Fruit fly (Drosophila melanogaster) whole organism, wandering third instar larva: ENCODE results near the gene CG1674.

ENCODE experiments used
- Abd-B ChIP-seq: fragments of >200 bp; optimal IDR thresholded peaks from 2 replicates; lab custom pipeline; 2017; ENCODE audit warnings: missing biosample characterization, missing genetic modification characterization
- CG32264 ChIP-seq: fragments of 200-800 bp; sonication (Bioruptor generic); optimal IDR thresholded peaks from 2 replicates; lab custom pipeline; 2016; ENCODE audit warnings: missing biosample characterization, missing genetic modification characterization
- CG9705 ChIP-seq: fragments of 200-800 bp; sonication (Bioruptor generic); optimal IDR thresholded peaks from 2 replicates; lab custom pipeline; 2018; ENCODE audit warnings: missing biosample characterization, mild to moderate bottlenecking, missing genetic modification characterization
- CrebA ChIP-seq: fragments of 200-800 bp; sonication (Bioruptor generic); optimal IDR thresholded peaks from 2 replicates; lab custom pipeline; 2016; ENCODE audit warnings: missing biosample characterization, mild to moderate bottlenecking, missing genetic modification characterization, borderline replicate concordance
- Dfd ChIP-seq: fragments of >200 bp; optimal IDR thresholded peaks from 2 replicates; lab custom pipeline; 2017; ENCODE audit warnings: missing biosample characterization, missing genetic modification characterization
- Dif ChIP-seq: fragments of 200-275, 200-300 bp; sonication (Bioruptor generic); optimal IDR thresholded peaks from 2 replicates; lab custom pipeline; 2018; ENCODE audit warnings: missing biosample characterization, missing genetic modification characterization; ENCODE audit not compliant: partially characterized antibody
- GATAd ChIP-seq: sonication (Bioruptor generic); optimal IDR thresholded peaks from 2 replicates; lab custom pipeline; 2016; ENCODE audit warnings: missing biosample characterization, missing genetic modification characterization
- HLH106 ChIP-seq: fragments of 200-800 bp; optimal IDR thresholded peaks from 3 replicates; lab custom pipeline; 2019; ENCODE audit warnings: missing biosample characterization, mild to moderate bottlenecking, missing genetic modification characterization, moderate library complexity
- Hnf4 ChIP-seq: fragments of 200-800 bp; sonication (Bioruptor generic); optimal IDR thresholded peaks from 2 replicates; lab custom pipeline; 2016; ENCODE audit warnings: missing biosample characterization, mild to moderate bottlenecking, missing genetic modification characterization
- Hr78 ChIP-seq: fragments of >200 bp; optimal IDR thresholded peaks from 2 replicates; lab custom pipeline; 2017; ENCODE audit warnings: missing biosample characterization, missing genetic modification characterization
- Mio ChIP-seq: sonication (Bioruptor generic); optimal IDR thresholded peaks from 2 replicates; lab custom pipeline; 2016; ENCODE audit warnings: missing biosample characterization, missing genetic modification characterization
- N ChIP-seq: fragments of >200 bp; optimal IDR thresholded peaks from 2 replicates; lab custom pipeline; 2018; ENCODE audit warnings: missing biosample characterization, missing external identifiers, missing genetic modification characterization
- OdsH ChIP-seq: fragments of 200-800 bp; sonication (Bioruptor generic); optimal IDR thresholded peaks from 2 replicates; lab custom pipeline; 2016; ENCODE audit warnings: missing biosample characterization, mild to moderate bottlenecking, missing genetic modification characterization
- Rel ChIP-seq, 2 experiments: fragments of 200-800 bp; sonication (Bioruptor generic) in 1 of 2; optimal IDR thresholded peaks; 2 replicates in 1 of 2; 3 replicates in 1 of 2; lab custom pipeline; 2016 to 2019; ENCODE audit warnings: mild to moderate bottlenecking in 2 of 2, missing biosample characterization in 2 of 2, missing genetic modification characterization in 2 of 2, moderate library complexity in 1 of 2
- Vsx2 ChIP-seq: fragments of 200-300, 225-300 bp; sonication (Bioruptor generic); optimal IDR thresholded peaks from 2 replicates; lab custom pipeline; 2018; ENCODE audit warnings: missing biosample characterization, missing genetic modification characterization; ENCODE audit not compliant: partially characterized antibody
- br ChIP-seq: fragments of 200-800 bp; sonication (Bioruptor generic); optimal IDR thresholded peaks from 2 replicates; lab custom pipeline; 2016; ENCODE audit warnings: missing biosample characterization, missing genetic modification characterization
- brk ChIP-seq: fragments of 200-800 bp; sonication (Bioruptor generic); optimal IDR thresholded peaks from 2 replicates; lab custom pipeline; 2016; ENCODE audit warnings: missing biosample characterization, mild to moderate bottlenecking, missing genetic modification characterization
- dl ChIP-seq, 2 experiments: fragments of 175-275, 200-275 bp in 1 of 2; fragments of 200-275 bp in 1 of 2; sonication (Bioruptor generic); optimal IDR thresholded peaks; lab custom pipeline; 2018; ENCODE audit warnings: mild to moderate bottlenecking in 2 of 2, missing biosample characterization in 2 of 2, missing genetic modification characterization in 2 of 2, moderate library complexity in 2 of 2; ENCODE audit not compliant: partially characterized antibody in 2 of 2, insufficient read depth in 1 of 2
- ey ChIP-seq: fragments of 200-800 bp; sonication (Bioruptor generic); optimal IDR thresholded peaks from 2 replicates; lab custom pipeline; 2016; ENCODE audit warnings: missing biosample characterization, missing genetic modification characterization
- foxo ChIP-seq, 2 experiments: fragments of 200-800 bp; sonication (Bioruptor generic); optimal IDR thresholded peaks; 2 replicates in 1 of 2; 3 replicates in 1 of 2; lab custom pipeline; 2016 to 2017; ENCODE audit warnings: missing biosample characterization in 2 of 2, missing genetic modification characterization in 2 of 2
- h ChIP-seq: fragments of 200-800 bp; sonication (Bioruptor generic); optimal IDR thresholded peaks from 3 replicates; lab custom pipeline; 2016; ENCODE audit warnings: missing biosample characterization, mild to moderate bottlenecking, missing genetic modification characterization
- jim ChIP-seq: fragments of 175-275, 200-325 bp; sonication (Bioruptor generic); optimal IDR thresholded peaks from 2 replicates; lab custom pipeline; 2016; ENCODE audit warnings: missing biosample characterization, mild to moderate bottlenecking, missing genetic modification characterization
- pan ChIP-seq: fragments of >200 bp; optimal IDR thresholded peaks from 2 replicates; lab custom pipeline; 2017
- psq ChIP-seq: fragments of 200-800 bp; sonication (Bioruptor generic); optimal IDR thresholded peaks from 3 replicates; lab custom pipeline; 2017; ENCODE audit warnings: missing biosample characterization, mild to moderate bottlenecking, missing genetic modification characterization, moderate library complexity
- rgr ChIP-seq: fragments of 200-800 bp; sonication (Bioruptor generic); optimal IDR thresholded peaks from 3 replicates; lab custom pipeline; 2016; ENCODE audit warnings: missing biosample characterization, mild to moderate bottlenecking, missing genetic modification characterization
- sv ChIP-seq: fragments of 200-800 bp; sonication (Bioruptor generic); optimal IDR thresholded peaks from 3 replicates; lab custom pipeline; 2016; ENCODE audit warnings: missing biosample characterization, missing genetic modification characterization
- tai ChIP-seq: sonication (Bioruptor generic); optimal IDR thresholded peaks from 2 replicates; lab custom pipeline; 2016; ENCODE audit warnings: missing biosample characterization, missing genetic modification characterization
- usp ChIP-seq: fragments of >200 bp; optimal IDR thresholded peaks from 2 replicates; lab custom pipeline; 2017; ENCODE audit warnings: missing biosample characterization, missing genetic modification characterization
- woc ChIP-seq: sonication (Bioruptor generic); optimal IDR thresholded peaks from 2 replicates; lab custom pipeline; 2016; ENCODE audit warnings: missing biosample characterization, mild to moderate bottlenecking, missing genetic modification characterization

The CG1674 gene

dm6 chr4:230430-230829, at the start of gene CG1674:
Gene CG1674, plus strand, starts transcription at chr4:230730.
- TF ChIP-seq OdsH (no peak), tai (GFP tag; lab: Kevin White, UChicago) (no peak), sv (GFP tag; lab: Kevin White, UChicago) (no peak), ey (GFP tag; lab: Kevin White, UChicago) (no peak), Abd-B (GFP tag; lab: Kevin White, UChicago) (no peak), jim (GFP tag; lab: Kevin White, UChicago) (no peak)

- no peak for TF ChIP-seq Hnf4
- TF ChIP-seq rgr (GFP tag; lab: Kevin White, UChicago): no peak
- no peak for TF ChIP-seq Rel (GFP tag; optimal IDR thresholded peaks at IDR 0.05; lab: Kevin White, UChicago)
- TF ChIP-seq Rel (tag; optimal IDR thresholded peaks at IDR 0.05; lab: Kevin White, UChicago): no peak
- TF ChIP-seq Dfd (GFP tag; lab: Kevin White, UChicago): no peak
- TF ChIP-seq OdsH: no peak
- no peak for TF ChIP-seq br (GFP tag; lab: Kevin White, UChicago)
- no peak for TF ChIP-seq tai (GFP tag; lab: Kevin White, UChicago)
These were observed 49.8 kb upstream of the CG1674 start for dm6 chr4:180780-181179.

- no peak for TF ChIP-seq woc (GFP tag; lab: Kevin White, UChicago)
- no peak for TF ChIP-seq dl (GFP tag; optimal IDR thresholded peaks at IDR 0.05; lab: Kevin White, UChicago; ENCODE audit: insufficient read depth in 1 of 2, partially characterized antibody in 2 of 2)
- no peak for TF ChIP-seq CrebA (GFP tag; lab: Kevin White, UChicago)
- TF ChIP-seq Vsx2 (GFP tag; lab: Kevin White, UChicago): no peak
- no peak for TF ChIP-seq CG9705 (GFP tag; lab: Kevin White, UChicago)
- no peak for TF ChIP-seq tai (GFP tag; lab: Kevin White, UChicago)
- no peak for TF ChIP-seq foxo (GFP tag; optimal IDR thresholded peaks at IDR 0.05; lab: Kevin White, UChicago)
- no peak for TF ChIP-seq N (GFP tag; lab: Kevin White, UChicago)
- no peak for TF ChIP-seq Hnf4
- no peak for TF ChIP-seq Hr78 (GFP tag; lab: Kevin White, UChicago)
- no peak for TF ChIP-seq GATAd (GFP tag; lab: Kevin White, UChicago)
These were observed 48.9 kb upstream of the CG1674 start for dm6 chr4:181639-182038.

dm6 chr4:183681-184080, 46.8 kb upstream of the CG1674 start:
- TF ChIP-seq Hnf4 (no peak), GATAd (GFP tag; lab: Kevin White, UChicago) (no peak), HLH106 (tag; lab: Kevin White, UChicago) (no peak)

- TF ChIP-seq jim (GFP tag; lab: Kevin White, UChicago): no peak
- TF ChIP-seq Dif: no peak
- TF ChIP-seq N (GFP tag; lab: Kevin White, UChicago): no peak
- no peak for TF ChIP-seq rgr (GFP tag; lab: Kevin White, UChicago)
- no peak for TF ChIP-seq woc (GFP tag; lab: Kevin White, UChicago)
- TF ChIP-seq ey (GFP tag; lab: Kevin White, UChicago): no peak
- TF ChIP-seq pan (lab: Kevin White, UChicago): no peak
- no peak for TF ChIP-seq Hnf4
- TF ChIP-seq brk (GFP tag; lab: Kevin White, UChicago): no peak
- TF ChIP-seq h (GFP tag; lab: Kevin White, UChicago): no peak
- TF ChIP-seq tai (GFP tag; lab: Kevin White, UChicago): no peak
- no peak for TF ChIP-seq usp (GFP tag; lab: Kevin White, UChicago)
- TF ChIP-seq dl (GFP tag; optimal IDR thresholded peaks at IDR 0.05; lab: Kevin White, UChicago; ENCODE audit: insufficient read depth in 1 of 2, partially characterized antibody in 2 of 2): no peak
- TF ChIP-seq Mio (GFP tag; lab: Kevin White, UChicago): no peak
- no peak for TF ChIP-seq psq
- no peak for TF ChIP-seq Abd-B (GFP tag; lab: Kevin White, UChicago)
- no peak for TF ChIP-seq CG32264
- TF ChIP-seq, all 38 proteins: peak for 0
These were observed 38.0 kb upstream of the CG1674 start for dm6 chr4:192540-192939.
